Fruit fly (Drosophila melanogaster) whole organism, embryonic: ENCODE data around the gene CG5886.

Experiments
- Atf6 ChIP-seq: fragments of 200-800 bp; sonication (Bioruptor generic); IDR thresholded peaks from 2 replicates; pipeline ENCODE4 v1.3.6; 2022; ENCODE audit warnings: missing biosample characterization, missing genetic modification characterization
- CG10321 ChIP-seq: fragments of 200-800 bp; sonication (Bioruptor generic); IDR thresholded peaks from 2 replicates; pipeline ENCODE4 v1.3.6; 2022; ENCODE audit warnings: missing biosample characterization, missing genetic modification characterization
- CG10431 ChIP-seq: fragments of 200-800 bp; sonication (Bioruptor generic); optimal IDR thresholded peaks from 3 replicates; lab custom pipeline; 2018; ENCODE audit warnings: missing biosample characterization, mild to moderate bottlenecking, missing genetic modification characterization
- CG11723 ChIP-seq: fragments of 200-800 bp; sonication (Bioruptor generic); optimal IDR thresholded peaks from 2 replicates; lab custom pipeline; 2017; ENCODE audit warnings: missing biosample characterization, mild to moderate bottlenecking, missing genetic modification characterization
- CG12219 ChIP-seq: fragments of 200-800 bp; sonication (Bioruptor generic); optimal IDR thresholded peaks from 3 replicates; lab custom pipeline; 2018; ENCODE audit warnings: missing biosample characterization, mild to moderate bottlenecking, missing genetic modification characterization
- CG12236 ChIP-seq: fragments of 200-800 bp; sonication (Bioruptor generic); optimal IDR thresholded peaks from 2 replicates; lab custom pipeline; 2016; ENCODE audit warnings: missing biosample characterization, missing genetic modification characterization
- CG14050 ChIP-seq: fragments of 200-800 bp; sonication (Bioruptor generic); IDR thresholded peaks from 3 replicates; pipeline ENCODE4 v1.3.6; 2022; ENCODE audit warnings: missing biosample characterization, missing genetic modification characterization
- CG1602 ChIP-seq: fragments of 200-800 bp; sonication (Bioruptor generic); optimal IDR thresholded peaks from 3 replicates; lab custom pipeline; 2016; ENCODE audit warnings: missing biosample characterization, missing genetic modification characterization
- CG18262 ChIP-seq: fragments of 200-800 bp; optimal IDR thresholded peaks from 3 replicates; lab custom pipeline; 2019; ENCODE audit warnings: missing biosample characterization, mild to moderate bottlenecking, missing genetic modification characterization, moderate library complexity
- CG2116 ChIP-seq: fragments of 200-800 bp; sonication (Bioruptor generic); optimal IDR thresholded peaks from 3 replicates; lab custom pipeline; 2018; ENCODE audit warnings: missing biosample characterization, mild to moderate bottlenecking, missing genetic modification characterization
- CG2678 ChIP-seq: fragments of 200-800 bp; sonication (Bioruptor generic); optimal IDR thresholded peaks from 3 replicates; lab custom pipeline; 2019; ENCODE audit warnings: missing biosample characterization, mild to moderate bottlenecking, missing genetic modification characterization, moderate library complexity
- CG3281 ChIP-seq: fragments of 200-800 bp; sonication (Bioruptor generic); optimal IDR thresholded peaks from 3 replicates; lab custom pipeline; 2017; ENCODE audit warnings: missing biosample characterization, mild to moderate bottlenecking, missing genetic modification characterization
- CG4328 ChIP-seq: fragments of 200-800 bp; sonication (Bioruptor generic); optimal IDR thresholded peaks from 3 replicates; lab custom pipeline; 2017; ENCODE audit warnings: missing biosample characterization, missing genetic modification reagents, missing genetic modification characterization
- CG4707 ChIP-seq: fragments of 200-800 bp; sonication (Bioruptor generic); optimal IDR thresholded peaks from 2 replicates; lab custom pipeline; 2018; ENCODE audit warnings: missing biosample characterization, mild to moderate bottlenecking, missing genetic modification characterization, moderate library complexity
- CG4730 ChIP-seq: fragments of 200-800 bp; sonication (Bioruptor generic); IDR thresholded peaks from 2 replicates; pipeline ENCODE4 v1.3.6; 2022; ENCODE audit warnings: missing biosample characterization, missing genetic modification characterization
- CG6765 ChIP-seq: fragments of 200-800 bp; sonication (Bioruptor generic); optimal IDR thresholded peaks from 3 replicates; lab custom pipeline; 2017; ENCODE audit warnings: missing biosample characterization, mild to moderate bottlenecking, missing genetic modification characterization
- CTCF ChIP-seq: fragments of 200-800 bp; sonication (Bioruptor generic); optimal IDR thresholded peaks from 2 replicates; lab custom pipeline; 2017; ENCODE audit warnings: missing biosample characterization, mild to moderate bottlenecking, missing genetic modification characterization, moderate library complexity
- D ChIP-seq, 2 experiments: fragments of 200-800 bp in 1 of 2; fragments of >200 bp in 1 of 2; sonication (Bioruptor generic) in 1 of 2; optimal IDR thresholded peaks; 2 replicates in 1 of 2; 3 replicates in 1 of 2; lab custom pipeline; 2017; ENCODE audit warnings: mild to moderate bottlenecking in 1 of 2, missing biosample characterization in 1 of 2, missing genetic modification characterization in 1 of 2, missing genetic modification reagents in 1 of 2
- Elba2 ChIP-seq: fragments of 200-800 bp; sonication (Bioruptor generic); optimal IDR thresholded peaks from 3 replicates; lab custom pipeline; 2016; ENCODE audit warnings: missing biosample characterization, missing genetic modification characterization
- H2.0 ChIP-seq: fragments of 200-800 bp; sonication (Bioruptor generic); IDR thresholded peaks from 2 replicates; pipeline ENCODE4 v1.3.6; 2022; ENCODE audit warnings: missing biosample characterization, missing genetic modification characterization
- HLH4C ChIP-seq: fragments of 200-800 bp; sonication (Bioruptor generic); IDR thresholded peaks from 3 replicates; pipeline ENCODE4 v1.3.6; 2022; ENCODE audit warnings: missing biosample characterization, missing genetic modification characterization; ENCODE audit not compliant: partially characterized antibody
- HLH54F ChIP-seq: fragments of 200-800 bp; sonication (Bioruptor generic); optimal IDR thresholded peaks from 3 replicates; lab custom pipeline; 2016; ENCODE audit warnings: missing biosample characterization, missing genetic modification characterization
- HLHmδ ChIP-seq: fragments of 200-800 bp; sonication (Bioruptor generic); optimal IDR thresholded peaks from 2 replicates; lab custom pipeline; 2018; ENCODE audit warnings: missing biosample characterization, mild to moderate bottlenecking, missing genetic modification characterization, moderate library complexity
- MESR4 ChIP-seq: fragments of 200-800 bp; sonication (Bioruptor generic); optimal IDR thresholded peaks from 2 replicates; lab custom pipeline; 2018; ENCODE audit warnings: missing biosample characterization, mild to moderate bottlenecking, missing genetic modification characterization, moderate library complexity
- Pdp1 ChIP-seq, 2 experiments: fragments of 200-800 bp; sonication (Bioruptor generic); optimal IDR thresholded peaks; 3 replicates each; lab custom pipeline; 2016; ENCODE audit warnings: missing biosample characterization in 2 of 2, missing genetic modification characterization in 2 of 2, mild to moderate bottlenecking in 1 of 2, moderate library complexity in 1 of 2
- Sox100B ChIP-seq: fragments of 200-800 bp; sonication (Bioruptor generic); optimal IDR thresholded peaks from 3 replicates; lab custom pipeline; 2018; ENCODE audit warnings: missing biosample characterization, mild to moderate bottlenecking, missing genetic modification characterization
- Ssrp ChIP-seq: fragments of 200-800 bp; sonication (Bioruptor generic); optimal IDR thresholded peaks from 2 replicates; lab custom pipeline; 2018; ENCODE audit warnings: missing biosample characterization, mild to moderate bottlenecking, missing genetic modification characterization, moderate library complexity
- Usf ChIP-seq: fragments of 200-800 bp; sonication (Bioruptor generic); optimal IDR thresholded peaks from 2 replicates; lab custom pipeline; 2017; ENCODE audit warnings: missing genotype, missing biosample characterization, missing genetic modification characterization
- bowl ChIP-seq: fragments of 200-800 bp; sonication (Bioruptor generic); IDR thresholded peaks from 2 replicates; pipeline ENCODE4 v1.3.6; 2022; ENCODE audit warnings: missing biosample characterization, missing genetic modification characterization
- dmrt99B ChIP-seq: fragments of 200-800 bp; sonication (Bioruptor generic); optimal IDR thresholded peaks from 2 replicates; lab custom pipeline; 2018; ENCODE audit warnings: missing biosample characterization, mild to moderate bottlenecking, missing genetic modification characterization, moderate library complexity
- dpn ChIP-seq, 2 experiments: fragments of 200-800 bp; sonication (Bioruptor generic); optimal IDR thresholded peaks; 3 replicates each; lab custom pipeline; 2016; ENCODE audit warnings: missing biosample characterization in 2 of 2, missing genetic modification characterization in 2 of 2
- ems ChIP-seq: fragments of 200-800 bp; sonication (Bioruptor generic); optimal IDR thresholded peaks from 3 replicates; lab custom pipeline; 2016; ENCODE audit warnings: missing biosample characterization, missing genetic modification characterization
- grau ChIP-seq: fragments of 200-800 bp; optimal IDR thresholded peaks from 3 replicates; lab custom pipeline; 2019; ENCODE audit warnings: missing biosample characterization, mild to moderate bottlenecking, missing genetic modification characterization, moderate library complexity
- lov ChIP-seq, 2 experiments: fragments of 200-800 bp in 1 of 2; fragments of >200 bp in 1 of 2; sonication (Bioruptor generic) in 1 of 2; IDR thresholded peaks in 1 of 2; optimal IDR thresholded peaks in 1 of 2; 2 replicates in 1 of 2; 3 replicates in 1 of 2; pipeline versions ENCODE4 v1.3.6 to Lab custom; 2017 to 2022; ENCODE audit warnings: missing biosample characterization in 1 of 2, missing genetic modification characterization in 1 of 2
- nmo ChIP-seq: fragments of 200-800 bp; sonication (Bioruptor generic); optimal IDR thresholded peaks from 2 replicates; lab custom pipeline; 2018; ENCODE audit warnings: missing biosample characterization, mild to moderate bottlenecking, missing genetic modification characterization, moderate library complexity
- pan ChIP-seq, 4 experiments: fragments of >200 bp in 3 of 4; fragments of 200-800 bp in 1 of 4; sonication (Bioruptor generic) in 1 of 4; optimal IDR thresholded peaks in 3 of 4; IDR thresholded peaks in 1 of 4; 2 replicates each; pipeline versions ENCODE4 v1.3.6 to Lab custom; 2017 to 2022; ENCODE audit warnings: missing biosample characterization in 2 of 4, missing genetic modification characterization in 2 of 4, mixed read lengths in 1 of 4
- pfk ChIP-seq: fragments of 200-800 bp; sonication (Bioruptor generic); optimal IDR thresholded peaks from 2 replicates; lab custom pipeline; 2018; ENCODE audit warnings: missing biosample characterization, mild to moderate bottlenecking, missing genetic modification characterization, moderate library complexity
- phol ChIP-seq: fragments of 200-800 bp; sonication (Bioruptor generic); optimal IDR thresholded peaks from 3 replicates; lab custom pipeline; 2018; ENCODE audit warnings: missing biosample characterization, mild to moderate bottlenecking, missing genetic modification characterization, moderate library complexity
- prd ChIP-seq, 3 experiments: fragments of >200 bp in 2 of 3; fragments of 200-800 bp in 1 of 3; sonication (Bioruptor generic) in 1 of 3; optimal IDR thresholded peaks in 2 of 3; IDR thresholded peaks in 1 of 3; 2 replicates in 2 of 3; 3 replicates in 1 of 3; pipeline versions ENCODE4 v1.3.6 to Lab custom; 2017 to 2022; ENCODE audit warnings: missing biosample characterization in 1 of 3, missing genetic modification characterization in 1 of 3
- row ChIP-seq: fragments of 200-800 bp; sonication (Bioruptor generic); IDR thresholded peaks from 3 replicates; pipeline ENCODE4 v1.3.6; 2022; ENCODE audit warnings: missing biosample characterization, missing genetic modification characterization
- salm ChIP-seq: fragments of 200-800 bp; sonication (Bioruptor generic); optimal IDR thresholded peaks from 2 replicates; lab custom pipeline; 2018; ENCODE audit warnings: missing biosample characterization, mild to moderate bottlenecking, missing genetic modification characterization
- stwl ChIP-seq: fragments of 200-800 bp; sonication (Bioruptor generic); optimal IDR thresholded peaks from 3 replicates; lab custom pipeline; 2018; ENCODE audit warnings: missing biosample characterization, mild to moderate bottlenecking, missing genetic modification characterization, moderate library complexity
- sug ChIP-seq: fragments of 200-800 bp; optimal IDR thresholded peaks from 2 replicates; lab custom pipeline; 2019; ENCODE audit warnings: missing biosample characterization, mild to moderate bottlenecking, missing genetic modification characterization, moderate library complexity
- tin ChIP-seq: fragments of 200-800 bp; sonication (Bioruptor generic); optimal IDR thresholded peaks from 3 replicates; lab custom pipeline; 2016; ENCODE audit warnings: missing biosample characterization, missing genetic modification characterization
- toy ChIP-seq: fragments of 200-800 bp; sonication (Bioruptor generic); IDR thresholded peaks from 2 replicates; pipeline ENCODE4 v1.3.6; 2022; ENCODE audit warnings: missing biosample characterization, missing genetic modification characterization
- vfl ChIP-seq: fragments of 200-800 bp; sonication (Bioruptor generic); optimal IDR thresholded peaks from 2 replicates; lab custom pipeline; 2016; ENCODE audit warnings: missing biosample characterization, missing genetic modification characterization
- vvl ChIP-seq: fragments of 200-800 bp; sonication (Bioruptor generic); IDR thresholded peaks from 2 replicates; pipeline ENCODE4 v1.3.6; 2022; ENCODE audit warnings: missing biosample characterization, missing genetic modification characterization
- wor ChIP-seq: fragments of 200-800 bp; sonication (Bioruptor generic); IDR thresholded peaks from 2 replicates; pipeline ENCODE4 v1.3.6; 2022; ENCODE audit warnings: missing biosample characterization, missing genetic modification characterization

The CG5886 gene

dm6 chr3R:25884301-25884700 is 32.9 kb downstream of the CG5886 start (continued):
- no peak for TF ChIP-seq MESR4 (GFP tag; lab: Kevin White, UChicago)
- TF ChIP-seq CG3281 (GFP tag; lab: Kevin White, UChicago), result peak; percentile 10
- no peak for TF ChIP-seq lov (optimal IDR thresholded peaks at IDR 0.05; lab: Kevin White, UChicago)
- TF ChIP-seq lov (GFP tag; IDR thresholded peaks at IDR 0.05; lab: Robert Waterston, UW), result 0 out of 3 replicates have a peak, but pooled peaks have one; percentile 12
- peak; percentile 38; the same call in 1 of the 2 replicates for TF ChIP-seq H2.0 (GFP tag; lab: Robert Waterston, UW)
- no peak for TF ChIP-seq pfk
- peak; percentile 81 for TF ChIP-seq Ssrp
- TF ChIP-seq Pdp1 (GFP tag; optimal IDR thresholded peaks at IDR 0.05; lab: Kevin White, UChicago), result peak in 1 of 2 experiments; percentile 2
- TF ChIP-seq stwl (tag; lab: Kevin White, UChicago), result no peak
- TF ChIP-seq Usf (GFP tag; lab: Kevin White, UChicago), result no peak
- no peak for TF ChIP-seq HLH4C (GFP tag; lab: Robert Waterston, UW)
- peak; percentile 56 for TF ChIP-seq row (GFP tag; lab: Robert Waterston, UW)
- no peak for TF ChIP-seq Elba2 (GFP tag; lab: Kevin White, UChicago)
- no peak; the same call in 1 of the 2 replicates for TF ChIP-seq Atf6
- TF ChIP-seq CG2678 (tag; lab: Kevin White, UChicago), result peak; percentile 80
- TF ChIP-seq Sox100B (GFP tag; lab: Kevin White, UChicago), result peak; percentile 81
- TF ChIP-seq CG6765 (GFP tag; lab: Kevin White, UChicago), result no peak
- peak; percentile 83 for TF ChIP-seq dmrt99B (tag; lab: Kevin White, UChicago)
- peak; percentile 72 for TF ChIP-seq vvl (GFP tag; lab: Robert Waterston, UW)
- no peak for TF ChIP-seq CG4328 (GFP tag; lab: Kevin White, UChicago)
- TF ChIP-seq CG4730 (GFP tag; lab: Robert Waterston, UW), result no peak
- TF ChIP-seq HLH54F (GFP tag; lab: Kevin White, UChicago), result no peak

- TF ChIP-seq CG18262 (tag; lab: Kevin White, UChicago), result peak; percentile 17
- no peak for TF ChIP-seq vfl (GFP tag; lab: Kevin White, UChicago)
- no peak for TF ChIP-seq CG10321
- TF ChIP-seq tin, result no peak
- no peak for TF ChIP-seq D (optimal IDR thresholded peaks at IDR 0.05; lab: Kevin White, UChicago)
- TF ChIP-seq D (GFP tag; optimal IDR thresholded peaks at IDR 0.05; lab: Kevin White, UChicago), result peak; percentile 43
- TF ChIP-seq sug (tag; lab: Kevin White, UChicago), result peak; percentile 10
- peak; percentile 12 for TF ChIP-seq ems (GFP tag; lab: Kevin White, UChicago)
- TF ChIP-seq CG2116 (GFP tag; lab: Kevin White, UChicago), result peak; percentile 1
- TF ChIP-seq CG12219, result peak; percentile 57
- TF ChIP-seq dpn (GFP tag; optimal IDR thresholded peaks at IDR 0.05; lab: Kevin White, UChicago), result no peak
- peak; percentile 77 for TF ChIP-seq CG4707 (GFP tag; lab: Kevin White, UChicago)
- no peak for TF ChIP-seq phol (tag; lab: Kevin White, UChicago)
- no peak for TF ChIP-seq CG1602 (GFP tag; lab: Kevin White, UChicago)
- no peak for TF ChIP-seq wor
- TF ChIP-seq CG11723 (GFP tag; lab: Kevin White, UChicago), result peak; percentile 53
- TF ChIP-seq HLHmδ (GFP tag; lab: Kevin White, UChicago), result peak; percentile 64
- TF ChIP-seq Usf (GFP tag; lab: Kevin White, UChicago), result no peak
- TF ChIP-seq nmo (GFP tag; lab: Kevin White, UChicago), result no peak
- TF ChIP-seq grau (tag; lab: Kevin White, UChicago), result no peak
- peak; percentile 38 for TF ChIP-seq CG12236 (GFP tag; lab: Kevin White, UChicago)
- no peak for TF ChIP-seq CTCF
- no peak for TF ChIP-seq toy (GFP tag; lab: Robert Waterston, UW)
- peak; percentile 58 for TF ChIP-seq salm (tag; lab: Kevin White, UChicago)
- TF ChIP-seq pan (optimal IDR thresholded peaks at IDR 0.05; lab: Kevin White, UChicago), result no peak
- peak in 1 of 2 experiments; percentile 5 for TF ChIP-seq pan (GFP tag; optimal IDR thresholded peaks at IDR 0.05 in 1 of 2, IDR thresholded peaks at IDR 0.05 in 1 of 2)
- TF ChIP-seq CG10431 (GFP tag; lab: Kevin White, UChicago), result peak; percentile 80
- TF ChIP-seq prd (optimal IDR thresholded peaks at IDR 0.05; lab: Kevin White, UChicago), result no peak
- TF ChIP-seq prd (GFP tag; IDR thresholded peaks at IDR 0.05; lab: Robert Waterston, UW), result no peak
- TF ChIP-seq bowl (GFP tag; lab: Robert Waterston, UW), result no peak
- no peak for TF ChIP-seq CG14050
Measured at dm6 chr3R:25885136-25885535, 33.7 kb downstream of the CG5886 start.
